Fruit fly (Drosophila melanogaster) ovary, adult (tissue): ENCODE measurements around the gene RpS28a.

Experiments
- CG17801 ChIP-seq: fragments of 200-800 bp; optimal IDR thresholded peaks from 2 replicates; lab custom pipeline; 2019; ENCODE audit warnings: missing biosample characterization, mild to moderate bottlenecking, missing genetic modification characterization, moderate library complexity; ENCODE audit not compliant: partially characterized antibody

Gene RpS28a

dm6 chr3R:30013909-30014308 is 8.5 kb downstream of the RpS28a start:
- no peak for TF ChIP-seq CG17801

- TF ChIP-seq CG17801 = no peak
Measured at dm6 chr3R:30012602-30013489, 9.6 kb downstream of the RpS28a start.

- TF ChIP-seq CG17801 = no peak
Measured at dm6 chr3R:30009173-30009572, 13.3 kb downstream of the RpS28a start, which contains the start of gene CG7912. CG7912 (minus strand) TSS chr3R:30009189.

dm6 chr3R:30005332-30005979 is 17.0 kb downstream of the RpS28a start:
- no peak for TF ChIP-seq CG17801

dm6 chr3R:30004648-30005047 is 17.8 kb downstream of the RpS28a start, which contains the start of the genes Nlp and Nph:
Nlp (plus strand) TSS chr3R:30004785.
Nph (minus strand) TSS chr3R:30004861.
- TF ChIP-seq CG17801 = peak; percentile 59

- no peak for TF ChIP-seq CG17801
Measured at dm6 chr3R:30000286-30000685, 22.2 kb downstream of the RpS28a start, which contains the start of gene Tace. Tace (plus strand) TSS chr3R:30000530.

dm6 chr3R:29999495-29999894 is 23.0 kb downstream of the RpS28a start, which contains the start of gene CG34298:
CG34298 (plus strand) TSS chr3R:29999795.
- no peak for TF ChIP-seq CG17801

dm6 chr3R:29997607-29998236 is 24.7 kb downstream of the RpS28a start, which contains the start of the genes CG15525 and CG11504:
CG15525 (minus strand) TSS chr3R:29997676.
CG11504 (plus strand) TSS chr3R:29997900.
- peak; percentile 36 for TF ChIP-seq CG17801

- peak; percentile 1 for TF ChIP-seq CG17801
Measured at dm6 chr3R:29995035-29995434, 27.4 kb downstream of the RpS28a start, which contains the start of the genes CG7903 and Sas-6. CG7903 (minus strand) TSS chr3R:29995231. Sas-6 (plus strand) TSS chr3R:29995357.

- no peak for TF ChIP-seq CG17801
Measured at dm6 chr3R:29993134-29993533, 29.3 kb downstream of the RpS28a start, which contains the start of gene Acph-1. Acph-1 (minus strand) TSS chr3R:29993411.

dm6 chr3R:29990681-29991080 is 31.8 kb downstream of the RpS28a start:
- TF ChIP-seq CG17801 = no peak

dm6 chr3R:29985219-29985618 is 37.2 kb downstream of the RpS28a start:
- no peak for TF ChIP-seq CG17801

dm6 chr3R:29983886-29984285 is 38.6 kb downstream of the RpS28a start:
- no peak for TF ChIP-seq CG17801

- TF ChIP-seq CG17801 = no peak
Measured at dm6 chr3R:29983073-29983544, 39.3 kb downstream of the RpS28a start, which contains the start of gene CG7896. CG7896 (plus strand) TSS chr3R:29983426.

- TF ChIP-seq CG17801 = no peak
Measured at dm6 chr3R:29982027-29982426, 40.4 kb downstream of the RpS28a start.

- TF ChIP-seq CG17801 = no peak
Measured at dm6 chr3R:29981479-29981878, 41.0 kb downstream of the RpS28a start.
